Worm (Caenorhabditis elegans) whole organism, L3 larva: ENCODE measurements around the gene F47B7.5.

ENCODE experiments used
- ZK546.5 ChIP-seq: sonication (generic microtip); optimal IDR thresholded peaks from 2 replicates; lab custom pipeline; 2017; ENCODE audit warnings: missing biosample characterization, missing genetic modification characterization
- aly-2 ChIP-seq: fragments of 150-350 bp; optimal IDR thresholded peaks from 2 replicates; lab custom pipeline; 2014; ENCODE audit warnings: missing biosample characterization, missing genetic modification characterization
- ama-1 ChIP-seq: fragments of 150-350 bp; optimal IDR thresholded peaks from 2 replicates; lab custom pipeline; 2018
- egl-27 ChIP-seq: sonication (generic microtip); optimal IDR thresholded peaks from 4 replicates; lab custom pipeline; 2017; ENCODE audit warnings: missing biosample characterization, missing genetic modification reagents, missing genetic modification characterization
- elt-1 ChIP-seq: fragments of 150-350 bp; optimal IDR thresholded peaks from 2 replicates; lab custom pipeline; 2014; ENCODE audit warnings: missing biosample characterization, missing genetic modification characterization
- elt-2 ChIP-seq: sonication (generic microtip); optimal IDR thresholded peaks from 2 replicates; lab custom pipeline; 2016; ENCODE audit warnings: missing genetic modification reagents, mild to moderate bottlenecking, missing genetic modification characterization, missing compliant biosample characterization
- elt-3 ChIP-seq, 3 experiments: fragments of 150-350 bp in 1 of 3; sonication (generic microtip) in 2 of 3; optimal IDR thresholded peaks; 2 replicates in 2 of 3; 4 replicates in 1 of 3; lab custom pipeline; 2014 to 2017; ENCODE audit warnings: missing biosample characterization in 3 of 3, missing genetic modification characterization in 3 of 3
- mdl-1 ChIP-seq: fragments of 150-350 bp; optimal IDR thresholded peaks from 2 replicates; lab custom pipeline; 2014; ENCODE audit warnings: missing biosample characterization, missing genetic modification characterization
- snpc-4 ChIP-seq: fragments of 150-350 bp; optimal IDR thresholded peaks from 2 replicates; lab custom pipeline; 2014; ENCODE audit warnings: missing biosample characterization, missing genetic modification characterization
- unc-62 ChIP-seq: fragments of 150-350 bp; sonication (generic microtip); optimal IDR thresholded peaks from 4 replicates; lab custom pipeline; 2014; ENCODE audit warnings: missing biosample characterization, missing genetic modification reagents, missing genetic modification characterization

ce11 chrX:3804837-3805236 lies 36.2 kb upstream of the F47B7.5 start, which contains the start of gene F35A5.2:
- TF ChIP-seq ZK546.5 (no peak), unc-62 (GFP tag; lab: Kevin White, UChicago) (no peak), snpc-4 (no peak), egl-27 (tag; lab: Kevin White, UChicago) (no peak), mdl-1 (no peak), elt-1 (tag; lab: Kevin White, UChicago) (no peak), elt-2 (tag; lab: Kevin White, UChicago) (no peak), elt-3 (tag; optimal IDR thresholded peaks at IDR 0.05; lab: Kevin White, UChicago) (no peak), ama-1 (lab: Kevin White, UChicago) (no peak), aly-2 (tag; lab: Kevin White, UChicago) (no peak)
